Worm (Caenorhabditis elegans) whole organism, L2 larva: ENCODE results near the gene pat-4.

Source experiments
- C34F6.9 ChIP-seq: fragments of 150-350 bp; optimal IDR thresholded peaks from 2 replicates; lab custom pipeline; 2014; ENCODE audit warnings: missing biosample characterization, missing genetic modification characterization
- F13H6.1 ChIP-seq: sonication (generic microtip); optimal IDR thresholded peaks from 2 replicates; lab custom pipeline; 2016; ENCODE audit warnings: missing genetic modification characterization, missing compliant biosample characterization
- R02D3.7 ChIP-seq: fragments of 150-350 bp; optimal IDR thresholded peaks from 2 replicates; lab custom pipeline; 2014; ENCODE audit warnings: missing biosample characterization, missing genetic modification characterization
- ZK546.5 ChIP-seq: sonication (generic microtip); optimal IDR thresholded peaks from 2 replicates; lab custom pipeline; 2017; ENCODE audit warnings: missing biosample characterization, missing genetic modification characterization
- aly-2 ChIP-seq: fragments of 150-350 bp; optimal IDR thresholded peaks from 2 replicates; lab custom pipeline; 2014; ENCODE audit warnings: missing biosample characterization, missing genetic modification characterization
- ama-1 ChIP-seq: fragments of 150-350 bp; optimal IDR thresholded peaks from 2 replicates; lab custom pipeline; 2018; ENCODE audit warnings: inconsistent platforms
- ceh-16 ChIP-seq: fragments of 150-350 bp; optimal IDR thresholded peaks from 2 replicates; lab custom pipeline; 2014; ENCODE audit warnings: missing biosample characterization, missing genetic modification characterization
- crh-2 ChIP-seq: sonication (generic microtip); optimal IDR thresholded peaks from 2 replicates; lab custom pipeline; 2017; ENCODE audit warnings: missing biosample characterization, missing genetic modification characterization
- dmd-4 ChIP-seq: sonication (generic microtip); optimal IDR thresholded peaks from 2 replicates; lab custom pipeline; 2017; ENCODE audit warnings: missing biosample characterization, missing genetic modification characterization
- egl-27 ChIP-seq: sonication (generic microtip); optimal IDR thresholded peaks from 3 replicates; lab custom pipeline; 2017; ENCODE audit warnings: missing biosample characterization, missing genetic modification reagents, missing genetic modification characterization
- fos-1 ChIP-seq: fragments of 150-350 bp; optimal IDR thresholded peaks from 2 replicates; lab custom pipeline; 2014; ENCODE audit warnings: missing biosample characterization, missing genetic modification characterization
- gmeb-1 ChIP-seq: fragments of 150-350 bp; optimal IDR thresholded peaks from 2 replicates; lab custom pipeline; 2014; ENCODE audit warnings: missing biosample characterization, missing genetic modification characterization
- lin-13 ChIP-seq: fragments of 150-350 bp; optimal IDR thresholded peaks from 2 replicates; lab custom pipeline; 2014; ENCODE audit warnings: missing biosample characterization, missing genetic modification reagents, missing genetic modification characterization
- lsy-2 ChIP-seq, 2 experiments: fragments of 150-350 bp in 1 of 2; sonication (generic microtip) in 1 of 2; optimal IDR thresholded peaks; 2 replicates each; lab custom pipeline; 2014 to 2017; ENCODE audit warnings: missing biosample characterization in 2 of 2, missing genetic modification characterization in 2 of 2
- mab-5 ChIP-seq: fragments of 150-350 bp; optimal IDR thresholded peaks from 2 replicates; lab custom pipeline; 2014; ENCODE audit warnings: missing biosample characterization, missing genetic modification characterization
- mdl-1 ChIP-seq, 2 experiments: fragments of 150-350 bp in 1 of 2; sonication (generic microtip) in 1 of 2; optimal IDR thresholded peaks; 2 replicates each; lab custom pipeline; 2017; ENCODE audit warnings: missing biosample characterization in 2 of 2, missing genetic modification characterization in 2 of 2
- nhr-10 ChIP-seq: sonication (generic microtip); optimal IDR thresholded peaks from 2 replicates; lab custom pipeline; 2017; ENCODE audit warnings: missing biosample characterization, missing genetic modification characterization
- nhr-11 ChIP-seq: fragments of 150-350 bp; optimal IDR thresholded peaks from 2 replicates; lab custom pipeline; 2014; ENCODE audit warnings: missing biosample characterization, missing genetic modification characterization
- nhr-12 ChIP-seq: fragments of 150-350 bp; optimal IDR thresholded peaks from 2 replicates; lab custom pipeline; 2014; ENCODE audit warnings: missing biosample characterization, missing genetic modification characterization
- nhr-129 ChIP-seq: fragments of 150-350 bp; optimal IDR thresholded peaks from 2 replicates; lab custom pipeline; 2014; ENCODE audit warnings: missing biosample characterization, missing genetic modification characterization
- nhr-21 ChIP-seq: fragments of 150-350 bp; optimal IDR thresholded peaks from 2 replicates; lab custom pipeline; 2014; ENCODE audit warnings: missing biosample characterization, missing genetic modification characterization
- nhr-25 ChIP-seq: fragments of 150-350 bp; sonication (generic microtip); optimal IDR thresholded peaks from 3 replicates; lab custom pipeline; 2014; ENCODE audit warnings: missing biosample characterization, missing genetic modification characterization
- nhr-6 ChIP-seq: fragments of 150-350 bp; optimal IDR thresholded peaks from 2 replicates; lab custom pipeline; 2014; ENCODE audit warnings: missing biosample characterization, missing genetic modification characterization
- sem-4 ChIP-seq: fragments of 150-350 bp; optimal IDR thresholded peaks from 2 replicates; lab custom pipeline; 2014; ENCODE audit warnings: missing biosample characterization, missing genetic modification reagents, missing genetic modification characterization
- skn-1 ChIP-seq: sonication (generic microtip); optimal IDR thresholded peaks from 2 replicates; lab custom pipeline; 2017; ENCODE audit warnings: missing biosample characterization, missing genetic modification characterization
- sma-3 ChIP-seq: sonication (generic microtip); optimal IDR thresholded peaks from 2 replicates; lab custom pipeline; 2016; ENCODE audit warnings: missing genetic modification reagents, missing genetic modification characterization, missing compliant biosample characterization
- sma-9 ChIP-seq, 2 experiments: fragments of 150-350 bp in 1 of 2; sonication (generic microtip) in 1 of 2; optimal IDR thresholded peaks; 2 replicates each; lab custom pipeline; 2014 to 2016; ENCODE audit warnings: missing genetic modification characterization in 2 of 2, mild to moderate bottlenecking in 1 of 2, missing biosample characterization in 1 of 2, missing compliant biosample characterization in 1 of 2, missing genetic modification reagents in 1 of 2, moderate library complexity in 1 of 2
- snpc-4 ChIP-seq: fragments of 150-350 bp; optimal IDR thresholded peaks from 2 replicates; lab custom pipeline; 2014; ENCODE audit warnings: missing biosample characterization, missing genetic modification characterization
- unc-39 ChIP-seq: fragments of 150-350 bp; optimal IDR thresholded peaks from 2 replicates; lab custom pipeline; 2014; ENCODE audit warnings: missing biosample characterization, missing genetic modification characterization
- unc-55 ChIP-seq: fragments of 150-350 bp; sonication (generic microtip); optimal IDR thresholded peaks from 3 replicates; lab custom pipeline; 2014; ENCODE audit warnings: missing biosample characterization, missing genetic modification reagents, missing genetic modification characterization
- unc-62 ChIP-seq: fragments of 150-350 bp; optimal IDR thresholded peaks from 2 replicates; lab custom pipeline; 2014; ENCODE audit warnings: missing biosample characterization, missing genetic modification reagents, missing genetic modification characterization
- zag-1 ChIP-seq: fragments of 150-350 bp; optimal IDR thresholded peaks from 2 replicates; lab custom pipeline; 2014; ENCODE audit warnings: missing biosample characterization, missing genetic modification characterization
- ztf-1 ChIP-seq: fragments of 200-800 bp; sonication (Bioruptor generic); conservative IDR thresholded peaks from 2 replicates; pipeline ENCODE4 v1.3.6; 2022; ENCODE audit warnings: missing genetic modification characterization, missing compliant biosample characterization
- ztf-4 ChIP-seq: fragments of 150-350 bp; optimal IDR thresholded peaks from 2 replicates; lab custom pipeline; 2014; ENCODE audit warnings: missing biosample characterization, missing genetic modification characterization

pat-4 gene

ce11 chrIII:94759-95330, at the start of gene pat-4:
TSS of gene pat-4 (minus strand) at chrIII:94809.
- peak; percentile 25 for TF ChIP-seq nhr-25 (tag; lab: Kevin White, UChicago)
- peak; percentile 29 for TF ChIP-seq sma-3 (GFP tag; lab: Kevin White, UChicago)
- TF ChIP-seq F13H6.1 (tag; lab: Kevin White, UChicago): peak; percentile 72
- TF ChIP-seq ztf-1 (GFP tag; lab: Robert Waterston, UW): no peak
- peak; percentile 38 for TF ChIP-seq ceh-16
- TF ChIP-seq sma-9 (GFP tag; optimal IDR thresholded peaks at IDR 0.05; lab: Kevin White, UChicago): peak; percentile 36
- no peak for TF ChIP-seq sma-9 (tag; optimal IDR thresholded peaks at IDR 0.05; lab: Kevin White, UChicago)
- TF ChIP-seq unc-55 (GFP tag; lab: Kevin White, UChicago): peak; percentile 17
- peak; percentile 20 for TF ChIP-seq C34F6.9 (tag; lab: Kevin White, UChicago)
- no peak for TF ChIP-seq nhr-129 (tag; lab: Kevin White, UChicago)
- no peak for TF ChIP-seq unc-62 (GFP tag; lab: Kevin White, UChicago)
- TF ChIP-seq sem-4 (tag; lab: Kevin White, UChicago): no peak
- TF ChIP-seq nhr-12 (tag; lab: Kevin White, UChicago): no peak
- TF ChIP-seq aly-2 (tag; lab: Kevin White, UChicago): no peak

- TF ChIP-seq snpc-4 (tag; lab: Kevin White, UChicago) (no peak), dmd-4 (no peak), mdl-1 (tag; optimal IDR thresholded peaks at IDR 0.05; lab: Kevin White, UChicago) (no peak), nhr-6 (tag; lab: Kevin White, UChicago) (no peak), nhr-11 (tag; lab: Kevin White, UChicago) (no peak), C34F6.9 (tag; lab: Kevin White, UChicago) (no peak), nhr-129 (tag; lab: Kevin White, UChicago) (no peak), fos-1 (no peak), nhr-10 (tag; lab: Kevin White, UChicago) (no peak), ceh-16 (no peak), aly-2 (tag; lab: Kevin White, UChicago) (no peak)
Measured at ce11 chrIII:143121-143520, 48.5 kb upstream of the pat-4 start, which contains the start of gene fbxb-82. TSS of gene fbxb-82 (minus strand) at chrIII:143221.

DNA sequence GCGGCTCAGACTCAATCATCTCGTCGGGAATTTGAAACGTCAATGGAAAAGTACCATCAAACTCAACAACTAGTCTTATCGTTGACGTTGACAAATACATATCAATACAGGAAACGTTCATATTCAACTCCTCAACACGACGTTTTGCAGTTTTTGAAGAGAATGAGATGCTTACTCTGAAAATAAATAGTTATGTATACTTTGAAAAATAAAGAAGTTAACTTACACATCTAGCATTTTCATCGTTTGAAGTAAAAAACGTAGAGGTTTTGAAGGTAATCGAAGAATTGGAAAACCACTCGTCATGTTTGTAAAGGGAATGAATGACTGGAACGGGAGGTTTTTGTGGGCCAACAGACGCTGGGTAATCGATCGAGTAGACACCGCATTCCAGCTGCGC, 46.3 kb upstream of the pat-4 start, which contains the start of gene fbxb-81:
Gene fbxb-81 (minus strand): TSS at position 314 of the 400 bp plus-strand sequence.
- TF ChIP-seq nhr-6 (tag; lab: Kevin White, UChicago) (no peak), aly-2 (tag; lab: Kevin White, UChicago) (no peak), nhr-10 (tag; lab: Kevin White, UChicago) (no peak), ZK546.5 (tag; lab: Kevin White, UChicago) (no peak), mab-5 (tag; lab: Kevin White, UChicago) (no peak), ztf-4 (no peak), skn-1 (tag; lab: Kevin White, UChicago) (no peak), nhr-21 (tag; lab: Kevin White, UChicago) (no peak), crh-2 (tag; lab: Kevin White, UChicago) (no peak), egl-27 (tag; lab: Kevin White, UChicago) (no peak), R02D3.7 (tag; lab: Kevin White, UChicago) (no peak), C34F6.9 (tag; lab: Kevin White, UChicago) (no peak), unc-39 (no peak), unc-62 (GFP tag; lab: Kevin White, UChicago) (no peak), lin-13 (GFP tag; lab: Kevin White, UChicago) (no peak), mdl-1 (tag; optimal IDR thresholded peaks at IDR 0.05; lab: Kevin White, UChicago) (no peak), ama-1 (lab: Kevin White, UChicago) (no peak), zag-1 (tag; lab: Kevin White, UChicago) (no peak), fos-1 (no peak)

DNA sequence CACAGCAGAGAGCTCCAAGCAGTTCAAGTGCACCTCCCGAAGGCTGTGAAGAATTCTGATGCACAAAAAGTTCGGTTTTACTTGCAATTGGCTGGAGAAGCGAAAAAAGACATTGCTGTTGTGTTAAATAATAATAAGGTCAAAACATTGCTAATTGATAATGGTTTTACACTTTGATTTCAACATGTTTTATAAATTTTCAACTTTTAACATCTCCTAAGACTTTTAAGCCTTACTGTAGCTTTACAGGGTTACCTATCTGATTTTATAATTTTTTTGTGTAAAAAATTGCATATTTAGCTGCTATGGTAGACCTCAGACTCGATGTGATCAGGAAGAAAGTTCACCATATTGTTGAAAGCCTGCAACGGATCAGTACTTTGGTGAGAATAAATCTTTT, 39.6 kb upstream of the pat-4 start, which contains the start of gene pals-25:
Gene pals-25 (plus strand): TSS at position 301 of the 400 bp plus-strand sequence.
- TF ChIP-seq snpc-4 (tag; lab: Kevin White, UChicago): no peak

DNA sequence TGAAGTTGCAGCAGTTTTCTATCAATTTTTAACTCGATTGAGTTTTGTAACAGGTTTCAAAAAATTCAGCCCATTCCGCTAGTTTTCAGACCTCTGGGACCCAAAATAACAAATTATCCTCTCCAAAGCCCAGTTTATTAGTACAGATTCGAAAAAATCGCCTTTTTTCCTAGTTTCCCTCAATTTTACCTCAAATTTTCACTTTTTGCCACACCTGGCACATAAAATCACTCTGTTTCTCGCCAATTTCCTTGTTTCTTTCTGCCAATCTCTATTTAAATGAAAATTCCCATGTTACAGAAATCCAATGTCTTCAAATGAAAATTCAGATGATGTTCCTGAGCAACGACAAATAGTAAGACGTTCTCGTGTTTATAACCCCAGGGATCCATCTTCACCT, 37.5 kb upstream of the pat-4 start, which contains the start of gene pals-22:
Gene pals-22 (plus strand): TSS at position 301 of the 400 bp plus-strand sequence.
- TF ChIP-seq unc-62 (GFP tag; lab: Kevin White, UChicago) (no peak), ztf-1 (GFP tag; lab: Robert Waterston, UW) (no peak), gmeb-1 (tag; lab: Kevin White, UChicago) (no peak), crh-2 (tag; lab: Kevin White, UChicago) (no peak), nhr-11 (tag; lab: Kevin White, UChicago) (no peak), lsy-2 (tag; optimal IDR thresholded peaks at IDR 0.05; lab: Kevin White, UChicago) (no peak)
